Worm (Caenorhabditis elegans) whole organism, young adult: ENCODE results near the gene C54D10.4.

Source experiments
- B0019.2 ChIP-seq: fragments of 200-800 bp; sonication (Bioruptor generic); conservative IDR thresholded peaks from 2 replicates; pipeline ENCODE4 v1.3.6; 2022; ENCODE audit warnings: missing genetic modification reagents, missing genetic modification characterization, missing compliant biosample characterization
- F39B2.1 ChIP-seq: fragments of 200-800 bp; sonication (Bioruptor generic); IDR thresholded peaks from 2 replicates; pipeline ENCODE4 v1.3.6; 2022; ENCODE audit warnings: missing genetic modification reagents, missing genetic modification characterization, missing compliant biosample characterization
- attf-5 ChIP-seq: fragments of 200-800 bp; sonication (Bioruptor generic); optimal IDR thresholded peaks from 2 replicates; lab custom pipeline; 2018; ENCODE audit warnings: mild to moderate bottlenecking, missing genetic modification characterization, missing compliant biosample characterization
- cebp-2 ChIP-seq: fragments of 200-800 bp; sonication (Bioruptor generic); IDR thresholded peaks from 2 replicates; pipeline ENCODE4 v1.3.6; 2022; ENCODE audit warnings: missing genetic modification characterization, missing compliant biosample characterization
- nhr-80 ChIP-seq: sonication (generic microtip); optimal IDR thresholded peaks from 2 replicates; lab custom pipeline; 2016; ENCODE audit warnings: missing genetic modification characterization, missing compliant biosample characterization
- pbrm-1 ChIP-seq: fragments of 200-800 bp; sonication (Bioruptor generic); IDR thresholded peaks from 2 replicates; pipeline ENCODE4 v1.3.6; 2022; ENCODE audit warnings: missing genetic modification reagents, missing genetic modification characterization, missing compliant biosample characterization
- unc-62 ChIP-seq: fragments of 150-350 bp; optimal IDR thresholded peaks from 2 replicates; lab custom pipeline; 2014; ENCODE audit warnings: missing biosample characterization, missing genetic modification reagents, missing genetic modification characterization

- TF ChIP-seq unc-62 (GFP tag; lab: Kevin White, UChicago), result no peak
- no peak for TF ChIP-seq B0019.2 (GFP tag; lab: Robert Waterston, UW)
- TF ChIP-seq cebp-2 (GFP tag; lab: Robert Waterston, UW), result no peak
- TF ChIP-seq F39B2.1 (GFP tag; lab: Robert Waterston, UW), result no peak
- TF ChIP-seq attf-5 (GFP tag; lab: Kevin White, UChicago), result no peak
- no peak for TF ChIP-seq nhr-80 (tag; lab: Kevin White, UChicago)
- no peak for TF ChIP-seq pbrm-1 (GFP tag; lab: Robert Waterston, UW)
These were observed 12.2 kb downstream of the C54D10.4 start, which contains the start of gene cdr-4 for ce11 chrV:12408525-12408924.
